Worm (Caenorhabditis elegans) whole organism, L1 larva: ENCODE data around the gene cutl-11.

Experiments used
- C04F5.9 ChIP-seq: sonication (generic microtip); optimal IDR thresholded peaks from 2 replicates; lab custom pipeline; 2016; ENCODE audit warnings: missing genetic modification characterization, missing compliant biosample characterization
- C16A3.4 ChIP-seq: fragments of 150-350 bp; optimal IDR thresholded peaks from 2 replicates; lab custom pipeline; 2014; ENCODE audit warnings: missing biosample characterization, missing genetic modification characterization
- C34B4.2 ChIP-seq: sonication (generic microtip); optimal IDR thresholded peaks from 2 replicates; lab custom pipeline; 2017; ENCODE audit warnings: mild to moderate bottlenecking, missing genetic modification characterization, missing compliant biosample characterization
- alr-1 ChIP-seq: fragments of 200-800 bp; sonication (Bioruptor generic); optimal IDR thresholded peaks from 2 replicates; lab custom pipeline; 2018; ENCODE audit warnings: borderline replicate concordance, mild to moderate bottlenecking, missing genetic modification characterization, missing compliant biosample characterization
- blmp-1 ChIP-seq: fragments of 150-350 bp; optimal IDR thresholded peaks from 2 replicates; lab custom pipeline; 2014; ENCODE audit warnings: missing biosample characterization, missing genetic modification characterization
- ceh-8 ChIP-seq: fragments of 200-800 bp; sonication (Bioruptor generic); optimal IDR thresholded peaks from 2 replicates; lab custom pipeline; 2018; ENCODE audit warnings: mild to moderate bottlenecking, missing genetic modification characterization, moderate library complexity, missing compliant biosample characterization
- ces-1 ChIP-seq: fragments of 150-350 bp; optimal IDR thresholded peaks from 2 replicates; lab custom pipeline; 2014; ENCODE audit warnings: missing biosample characterization, missing genetic modification reagents, missing genetic modification characterization
- dpl-1 ChIP-seq, 3 experiments: fragments of 150-350 bp in 2 of 3; sonication (generic microtip) in 1 of 3; optimal IDR thresholded peaks; 2 replicates each; lab custom pipeline; 2014 to 2017; ENCODE audit warnings: missing biosample characterization in 3 of 3, missing genetic modification characterization in 3 of 3, missing genetic modification reagents in 3 of 3
- dsc-1 ChIP-seq: sonication (generic microtip); optimal IDR thresholded peaks from 2 replicates; lab custom pipeline; 2016; ENCODE audit warnings: mild to moderate bottlenecking, missing genetic modification characterization, missing compliant biosample characterization
- efl-1 ChIP-seq, 4 experiments: fragments of 150-350 bp; optimal IDR thresholded peaks in 3 of 4; peaks in 1 of 4; 1 replicate in 1 of 4; 2 replicates in 3 of 4; lab custom pipeline; 2014; ENCODE audit warnings: missing biosample characterization in 2 of 4, missing genetic modification characterization in 2 of 4, missing genetic modification reagents in 2 of 4
- egl-13 ChIP-seq: sonication (generic microtip); optimal IDR thresholded peaks from 2 replicates; lab custom pipeline; 2016; ENCODE audit warnings: missing genotype, missing genetic modification reagents, missing genetic modification characterization, missing compliant biosample characterization
- ets-5 ChIP-seq: fragments of 200-800 bp; sonication (Bioruptor generic); IDR thresholded peaks from 2 replicates; pipeline ENCODE4 v1.3.6; 2022; ENCODE audit warnings: missing genetic modification characterization, missing compliant biosample characterization
- fkh-10 ChIP-seq: sonication (generic microtip); optimal IDR thresholded peaks from 2 replicates; lab custom pipeline; 2017; ENCODE audit warnings: missing biosample characterization, missing genetic modification reagents, missing genetic modification characterization
- fkh-4 ChIP-seq: sonication (generic microtip); optimal IDR thresholded peaks from 2 replicates; lab custom pipeline; 2016; ENCODE audit warnings: missing compliant biosample characterization, missing genetic modification characterization, borderline replicate concordance
- fos-1 ChIP-seq: fragments of 150-350 bp; optimal IDR thresholded peaks from 2 replicates; lab custom pipeline; 2014; ENCODE audit warnings: missing biosample characterization, missing genetic modification characterization
- grh-1 ChIP-seq: fragments of 200-800 bp; sonication (Bioruptor generic); IDR thresholded peaks from 2 replicates; pipeline ENCODE4 v1.3.6; 2022; ENCODE audit warnings: missing genetic modification reagents, missing genetic modification characterization, missing compliant biosample characterization
- hpl-2 ChIP-seq: fragments of 150-350 bp; optimal IDR thresholded peaks from 2 replicates; lab custom pipeline; 2014; ENCODE audit warnings: missing biosample characterization, missing genetic modification reagents, missing genetic modification characterization
- lin-13 ChIP-seq: fragments of 150-350 bp; optimal IDR thresholded peaks from 2 replicates; lab custom pipeline; 2014; ENCODE audit warnings: missing biosample characterization, missing genetic modification reagents, missing genetic modification characterization
- lin-14 ChIP-seq: fragments of 200-800 bp; sonication (Bioruptor generic); optimal IDR thresholded peaks from 2 replicates; lab custom pipeline; 2018; ENCODE audit warnings: mild to moderate bottlenecking, missing genetic modification characterization, moderate library complexity, missing compliant biosample characterization
- lin-35 ChIP-seq, 2 experiments: fragments of 150-350 bp; optimal IDR thresholded peaks; 2 replicates each; lab custom pipeline; 2014; ENCODE audit warnings: missing biosample characterization in 2 of 2, missing genetic modification characterization in 2 of 2, missing genetic modification reagents in 2 of 2
- lin-39 ChIP-seq: fragments of 150-350 bp; optimal IDR thresholded peaks from 2 replicates; lab custom pipeline; 2014; ENCODE audit warnings: missing biosample characterization, missing genetic modification reagents, missing genetic modification characterization
- lsy-2 ChIP-seq, 2 experiments: fragments of 150-350 bp; optimal IDR thresholded peaks; 2 replicates each; lab custom pipeline; 2014; ENCODE audit warnings: missing biosample characterization in 2 of 2, missing genetic modification characterization in 2 of 2
- mab-9 ChIP-seq: fragments of 200-800 bp; sonication (Bioruptor generic); IDR thresholded peaks from 2 replicates; pipeline ENCODE4 v1.3.6; 2022; ENCODE audit warnings: missing genetic modification reagents, missing genetic modification characterization, missing compliant biosample characterization
- mdl-1 ChIP-seq, 2 experiments: fragments of 150-350 bp; optimal IDR thresholded peaks; 2 replicates each; lab custom pipeline; 2014 to 2017; ENCODE audit warnings: missing biosample characterization in 2 of 2, missing genetic modification characterization in 2 of 2, inconsistent platforms in 1 of 2
- mef-2 ChIP-seq: fragments of 150-350 bp; optimal IDR thresholded peaks from 2 replicates; lab custom pipeline; 2014; ENCODE audit warnings: missing biosample characterization, missing genetic modification characterization
- mep-1 ChIP-seq: fragments of 150-350 bp; optimal IDR thresholded peaks from 2 replicates; lab custom pipeline; 2014; ENCODE audit warnings: missing biosample characterization, missing genetic modification characterization
- nhr-12 ChIP-seq: sonication (generic microtip); optimal IDR thresholded peaks from 2 replicates; lab custom pipeline; 2017; ENCODE audit warnings: missing biosample characterization, missing genetic modification characterization
- nhr-19 ChIP-seq: fragments of 200-800 bp; sonication (Bioruptor generic); conservative IDR thresholded peaks from 2 replicates; pipeline ENCODE4 v1.3.6; 2022; ENCODE audit warnings: missing genetic modification characterization, missing compliant biosample characterization
- nhr-28 ChIP-seq: fragments of 150-350 bp; optimal IDR thresholded peaks from 2 replicates; lab custom pipeline; 2014; ENCODE audit warnings: missing biosample characterization, missing genetic modification characterization
- nhr-47 ChIP-seq: sonication (generic microtip); optimal IDR thresholded peaks from 2 replicates; lab custom pipeline; 2016; ENCODE audit warnings: mild to moderate bottlenecking, missing genetic modification characterization, moderate library complexity, missing compliant biosample characterization
- nhr-76 ChIP-seq: sonication (generic microtip); optimal IDR thresholded peaks from 2 replicates; lab custom pipeline; 2017; ENCODE audit warnings: missing biosample characterization, missing genetic modification characterization
- nhr-77 ChIP-seq: fragments of 150-350 bp; optimal IDR thresholded peaks from 2 replicates; lab custom pipeline; 2014; ENCODE audit warnings: missing biosample characterization, missing genetic modification characterization
- pax-3 ChIP-seq: fragments of 200-800 bp; sonication (Bioruptor generic); optimal IDR thresholded peaks from 2 replicates; lab custom pipeline; 2018; ENCODE audit warnings: mild to moderate bottlenecking, missing genetic modification characterization, moderate library complexity, missing compliant biosample characterization
- rnt-1 ChIP-seq: sonication (generic microtip); optimal IDR thresholded peaks from 2 replicates; lab custom pipeline; 2016; ENCODE audit warnings: mild to moderate bottlenecking, missing genetic modification characterization, moderate library complexity, missing compliant biosample characterization
- skn-1 ChIP-seq: fragments of 150-350 bp; optimal IDR thresholded peaks from 2 replicates; lab custom pipeline; 2014; ENCODE audit warnings: missing biosample characterization, missing genetic modification characterization
- sox-4 ChIP-seq: sonication (generic microtip); optimal IDR thresholded peaks from 2 replicates; lab custom pipeline; 2016; ENCODE audit warnings: missing genetic modification characterization, missing compliant biosample characterization
- sup-37 ChIP-seq: fragments of 200-800 bp; sonication (Bioruptor generic); optimal IDR thresholded peaks from 2 replicates; lab custom pipeline; 2018; ENCODE audit warnings: mild to moderate bottlenecking, missing genetic modification characterization, missing compliant biosample characterization
- swsn-7 ChIP-seq: sonication (generic microtip); optimal IDR thresholded peaks from 2 replicates; lab custom pipeline; 2016; ENCODE audit warnings: missing genetic modification characterization, missing compliant biosample characterization
- tbx-2 ChIP-seq: sonication (generic microtip); optimal IDR thresholded peaks from 2 replicates; lab custom pipeline; 2016; ENCODE audit warnings: missing genetic modification characterization, missing compliant biosample characterization
- tlp-1 ChIP-seq: fragments of 150-350 bp; optimal IDR thresholded peaks from 2 replicates; lab custom pipeline; 2014; ENCODE audit warnings: missing biosample characterization, missing genetic modification characterization
- unc-30 ChIP-seq: sonication (generic microtip); optimal IDR thresholded peaks from 2 replicates; lab custom pipeline; 2017; ENCODE audit warnings: missing biosample characterization, missing genetic modification characterization
- unc-86 ChIP-seq: sonication (generic microtip); optimal IDR thresholded peaks from 2 replicates; lab custom pipeline; 2016; ENCODE audit warnings: missing genetic modification characterization, missing compliant biosample characterization
- vab-15 ChIP-seq: sonication (generic microtip); optimal IDR thresholded peaks from 2 replicates; lab custom pipeline; 2017; ENCODE audit warnings: missing genotype, mild to moderate bottlenecking, missing genetic modification characterization, missing compliant biosample characterization
- xbp-1 ChIP-seq: sonication (generic microtip); optimal IDR thresholded peaks from 2 replicates; lab custom pipeline; 2016; ENCODE audit warnings: missing genetic modification characterization, missing compliant biosample characterization
- zag-1 ChIP-seq: fragments of 150-350 bp; optimal IDR thresholded peaks from 2 replicates; lab custom pipeline; 2014; ENCODE audit warnings: missing biosample characterization, missing genetic modification characterization
- ztf-11 ChIP-seq, 2 experiments: sonication (generic microtip); optimal IDR thresholded peaks; 2 replicates each; lab custom pipeline; 2016 to 2017; ENCODE audit warnings: missing genetic modification characterization in 2 of 2, missing biosample characterization in 1 of 2, missing compliant biosample characterization in 1 of 2
- ztf-4 ChIP-seq: fragments of 150-350 bp; optimal IDR thresholded peaks from 2 replicates; lab custom pipeline; 2014; ENCODE audit warnings: missing biosample characterization, missing genetic modification characterization

Gene cutl-11

DNA sequence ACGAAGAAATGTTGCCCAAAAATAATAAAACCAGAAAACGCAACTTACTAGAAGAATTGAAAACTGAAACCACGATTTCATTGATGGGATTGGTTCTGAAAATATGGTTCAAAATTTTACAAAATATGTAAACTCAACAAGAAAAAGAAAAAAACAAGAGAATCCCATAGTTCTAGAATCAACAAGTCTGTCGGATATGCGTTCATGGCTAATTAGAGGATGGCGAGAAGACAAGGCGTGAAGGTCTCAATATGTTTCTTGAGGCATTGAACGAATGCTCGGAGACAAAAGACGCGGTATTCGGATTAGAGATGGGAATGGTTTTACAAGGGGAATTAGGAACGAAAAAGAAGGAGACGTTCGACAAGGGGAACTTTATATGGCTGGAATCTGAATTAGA lies at the start of gene cutl-11:
Gene cutl-11 (minus strand): TSS at position 101 of the 400 bp plus-strand sequence.
- TF ChIP-seq efl-1 (optimal IDR thresholded peaks at IDR 0.05; lab: Kevin White, UChicago) = no peak
- TF ChIP-seq efl-1 (GFP tag; optimal IDR thresholded peaks at IDR 0.05 in 1 of 2; lab: Kevin White, UChicago) = no peak
- no peak for TF ChIP-seq swsn-7 (tag; lab: Kevin White, UChicago)
- no peak for TF ChIP-seq tlp-1
- no peak for TF ChIP-seq ceh-8 (GFP tag; lab: Kevin White, UChicago)
- no peak for TF ChIP-seq skn-1
- TF ChIP-seq pax-3 (tag; lab: Kevin White, UChicago) = no peak
- TF ChIP-seq lin-14 (GFP tag; lab: Kevin White, UChicago) = no peak
- TF ChIP-seq mep-1 (tag; lab: Kevin White, UChicago) = no peak
- TF ChIP-seq ces-1 (GFP tag; lab: Kevin White, UChicago) = no peak
- no peak for TF ChIP-seq fos-1
- no peak for TF ChIP-seq dpl-1 (GFP tag; optimal IDR thresholded peaks at IDR 0.05; lab: Kevin White, UChicago)
- TF ChIP-seq egl-13 (tag; lab: Kevin White, UChicago) = no peak
- no peak for TF ChIP-seq grh-1 (GFP tag; lab: Robert Waterston, UW)
- TF ChIP-seq, all 84 proteins: peak for 0

DNA sequence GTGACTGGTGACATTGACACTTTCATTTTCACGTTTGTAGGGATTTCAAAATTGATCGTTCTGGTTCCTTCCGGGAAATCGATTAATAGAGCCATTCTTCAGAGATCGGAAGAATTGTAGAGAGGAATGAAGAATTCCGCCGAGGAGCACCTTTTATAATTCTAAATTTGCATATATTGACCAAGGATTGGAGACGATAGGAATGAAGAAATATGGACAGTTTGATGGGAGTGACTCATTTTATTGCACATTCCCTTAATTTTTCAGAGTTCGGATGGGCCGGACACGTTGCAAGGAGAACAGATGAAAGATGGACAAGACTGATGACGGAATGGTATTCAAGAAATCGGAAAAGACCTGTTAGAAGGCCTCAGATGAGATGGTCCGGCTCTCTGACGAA lies 49.6 kb upstream of the cutl-11 start, which contains the start of gene C44C10.15:
Gene C44C10.15 (minus strand): TSS at position 101 of the 400 bp plus-strand sequence.
- no peak for TF ChIP-seq ztf-4 (tag; lab: Kevin White, UChicago)
- TF ChIP-seq C04F5.9 = no peak
- no peak for TF ChIP-seq tbx-2 (tag; lab: Kevin White, UChicago)
- no peak for TF ChIP-seq dsc-1 (tag; lab: Kevin White, UChicago)
- no peak for TF ChIP-seq unc-86
- TF ChIP-seq mef-2 (tag; lab: Kevin White, UChicago) = no peak
- TF ChIP-seq lsy-2 (tag; optimal IDR thresholded peaks at IDR 0.05; lab: Kevin White, UChicago) = no peak
- no peak for TF ChIP-seq nhr-19
- TF ChIP-seq mep-1 (tag; lab: Kevin White, UChicago) = no peak
- no peak for TF ChIP-seq nhr-77 (tag; lab: Kevin White, UChicago)
- no peak for TF ChIP-seq nhr-12
- TF ChIP-seq ceh-8 (GFP tag; lab: Kevin White, UChicago) = no peak
- no peak for TF ChIP-seq blmp-1 (tag; lab: Kevin White, UChicago)
- no peak for TF ChIP-seq C34B4.2 (tag; lab: Kevin White, UChicago)
- no peak for TF ChIP-seq unc-30

DNA sequence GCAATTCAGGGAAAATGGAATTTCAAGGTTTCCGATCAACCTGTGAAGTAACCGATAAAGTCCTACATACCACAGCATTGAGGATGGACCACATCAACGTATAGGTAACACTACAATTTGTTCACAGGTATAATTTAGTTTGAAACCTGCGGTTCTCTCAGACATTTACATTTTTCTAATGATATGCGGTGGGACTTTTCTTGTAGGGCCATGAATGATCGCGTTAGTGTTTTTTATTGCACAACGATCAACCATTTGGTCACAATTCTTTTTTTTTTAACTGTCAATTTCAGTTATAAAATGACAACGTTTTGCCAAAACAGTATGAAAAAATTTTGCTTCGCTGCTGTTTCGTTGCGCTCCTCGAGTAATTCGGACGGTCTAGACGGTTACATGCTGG lies 46.0 kb upstream of the cutl-11 start, which contains the start of gene C44C10.12:
Gene C44C10.12 (plus strand): TSS at position 301 of the 400 bp plus-strand sequence.
- TF ChIP-seq skn-1 = no peak
- TF ChIP-seq ets-5 = no peak
- no peak for TF ChIP-seq dsc-1 (tag; lab: Kevin White, UChicago)
- no peak for TF ChIP-seq mep-1 (tag; lab: Kevin White, UChicago)
- TF ChIP-seq tlp-1 = no peak
- TF ChIP-seq rnt-1 (tag; lab: Kevin White, UChicago) = no peak
- TF ChIP-seq C16A3.4 (tag; lab: Kevin White, UChicago) = no peak

DNA sequence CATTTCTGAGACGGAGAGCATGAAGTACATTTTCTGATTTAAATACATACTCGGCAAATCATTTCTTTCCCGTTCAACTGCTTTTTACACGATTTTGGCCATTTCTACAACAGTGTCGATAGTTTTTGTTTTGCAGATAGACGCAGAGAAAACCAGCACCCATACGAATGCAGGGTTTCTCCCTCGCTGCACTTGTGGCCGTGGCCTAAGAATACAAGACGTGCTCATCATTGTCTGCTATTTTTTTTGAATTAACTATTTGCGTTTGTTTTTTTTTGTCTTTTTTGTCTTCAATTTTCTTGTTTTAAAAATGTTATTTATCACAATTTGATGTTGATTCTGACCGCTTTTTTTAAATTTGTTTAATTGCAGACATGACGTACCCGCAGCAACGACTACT lies 42.4 kb upstream of the cutl-11 start, which contains the start of gene smcl-1:
Gene smcl-1 (plus strand): TSS at position 373 of the 400 bp plus-strand sequence.
- TF ChIP-seq efl-1 (optimal IDR thresholded peaks at IDR 0.05; lab: Kevin White, UChicago) (peak in 1 of 2 experiments; percentile 28), efl-1 (GFP tag; optimal IDR thresholded peaks at IDR 0.05 in 1 of 2; lab: Kevin White, UChicago) (peak in 1 of 2 experiments; percentile 26), tbx-2 (tag; lab: Kevin White, UChicago) (no peak), rnt-1 (tag; lab: Kevin White, UChicago) (peak; percentile 79), mep-1 (tag; lab: Kevin White, UChicago) (peak; percentile 8), nhr-28 (tag; lab: Kevin White, UChicago) (no peak), egl-13 (tag; lab: Kevin White, UChicago) (no peak), fkh-4 (tag; lab: Kevin White, UChicago) (peak; percentile 14), lin-35 (GFP tag; optimal IDR thresholded peaks at IDR 0.05; lab: Kevin White, UChicago) (peak in 1 of 2 experiments; percentile 10), mab-9 (GFP tag; lab: Robert Waterston, UW) (no peak), mdl-1 (tag; optimal IDR thresholded peaks at IDR 0.05; lab: Kevin White, UChicago) (peak in 1 of 2 experiments; percentile 28), nhr-47 (tag; lab: Kevin White, UChicago) (no peak), dsc-1 (tag; lab: Kevin White, UChicago) (no peak), fkh-10 (GFP tag; lab: Kevin White, UChicago) (no peak), sox-4 (tag; lab: Kevin White, UChicago) (no peak), lin-13 (GFP tag; lab: Kevin White, UChicago) (no peak), lin-39 (tag; lab: Kevin White, UChicago) (no peak), alr-1 (tag; lab: Kevin White, UChicago) (no peak), xbp-1 (tag; lab: Kevin White, UChicago) (peak; percentile 24), vab-15 (tag; lab: Kevin White, UChicago) (no peak), zag-1 (tag; lab: Kevin White, UChicago) (no peak), nhr-76 (tag; lab: Kevin White, UChicago) (no peak), hpl-2 (GFP tag; lab: Kevin White, UChicago) (no peak), ztf-11 (tag; optimal IDR thresholded peaks at IDR 0.05; lab: Kevin White, UChicago) (no peak), sup-37 (GFP tag; lab: Kevin White, UChicago) (no peak)
